Worm (Caenorhabditis elegans) whole organism, L4/young adult: ENCODE results near the gene trpp-4.
"Not testable (repeated sequence)": the region's sequence is repeated elsewhere in the genome, so short reads cannot be mapped to it uniquely, and the experiment has no call there.

Source experiments
- W03F9.2 ChIP-seq: fragments of 150-350 bp; optimal IDR thresholded peaks from 2 replicates; lab custom pipeline; 2014; ENCODE audit warnings: missing biosample characterization, missing genetic modification characterization
- dao-5 ChIP-seq: sonication (generic microtip); optimal IDR thresholded peaks from 2 replicates; lab custom pipeline; 2016; ENCODE audit warnings: missing genotype, missing genetic modification characterization, moderate library complexity, missing compliant biosample characterization
- him-1 ChIP-seq: sonication (generic microtip); optimal IDR thresholded peaks from 2 replicates; lab custom pipeline; 2016; ENCODE audit warnings: missing genotype, missing genetic modification reagents, missing genetic modification characterization, missing compliant biosample characterization

trpp-4 gene

DNA sequence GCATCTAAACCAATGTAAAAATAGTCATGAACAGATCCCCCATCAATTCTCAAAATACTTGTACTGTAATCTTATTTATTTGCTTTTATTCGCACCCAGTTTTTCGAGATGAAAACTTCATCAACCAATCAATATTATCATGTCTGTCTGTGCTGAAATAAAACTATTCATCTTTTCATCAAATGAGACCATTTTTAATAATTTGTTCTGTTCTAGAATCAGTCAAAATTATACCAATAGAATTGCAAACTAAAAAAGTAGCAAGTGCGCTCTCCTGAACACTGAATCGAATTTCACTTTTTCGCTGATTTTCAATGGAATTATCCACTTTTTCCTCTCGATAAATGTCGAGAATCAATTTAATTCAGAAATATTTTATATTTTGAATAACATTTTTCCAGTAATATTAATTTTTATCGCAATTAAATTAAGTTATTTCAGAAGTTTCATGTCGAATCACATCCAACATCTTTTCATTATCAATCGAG, at the start of gene trpp-4:
TSS of gene trpp-4 (plus strand) at position 442 of the 488 bp plus-strand sequence.
- no peak for TF ChIP-seq him-1
- no peak for TF ChIP-seq dao-5
- no peak for TF ChIP-seq W03F9.2 (tag; lab: Kevin White, UChicago)

- no peak for TF ChIP-seq W03F9.2 (tag; lab: Kevin White, UChicago)
- TF ChIP-seq him-1: no peak
- TF ChIP-seq dao-5: no peak
Observed at ce11 chrV:9352947-9353346, 47.2 kb upstream of the trpp-4 start, which contains the start of gene srx-46. TSS of gene srx-46 (plus strand) at chrV:9353247.

ce11 chrV:9355371-9355770, 44.8 kb upstream of the trpp-4 start, which contains the start of gene ttr-40:
TSS of gene ttr-40 (minus strand) at chrV:9355471.
- no peak for TF ChIP-seq him-1
- no peak for TF ChIP-seq dao-5
- TF ChIP-seq W03F9.2 (tag; lab: Kevin White, UChicago): no peak

ce11 chrV:9356345-9356744, 43.8 kb upstream of the trpp-4 start, which contains the start of gene ttr-49:
TSS of gene ttr-49 (minus strand) at chrV:9356515.
- TF ChIP-seq dao-5: no peak
- no peak for TF ChIP-seq W03F9.2 (tag; lab: Kevin White, UChicago)
- TF ChIP-seq him-1: no peak

ce11 chrV:9359674-9360073, 40.5 kb upstream of the trpp-4 start, which contains the start of gene gpa-3:
TSS of gene gpa-3 (minus strand) at chrV:9359774.
- TF ChIP-seq W03F9.2 (tag; lab: Kevin White, UChicago): no peak
- no peak for TF ChIP-seq him-1
- TF ChIP-seq dao-5: no peak

- TF ChIP-seq him-1 (no peak), dao-5 (no peak), W03F9.2 (tag; lab: Kevin White, UChicago) (no peak)
Observed at ce11 chrV:9370986-9371385, 29.1 kb upstream of the trpp-4 start, which contains the start of gene E02C12.6. TSS of gene E02C12.6 (minus strand) at chrV:9371086.

DNA sequence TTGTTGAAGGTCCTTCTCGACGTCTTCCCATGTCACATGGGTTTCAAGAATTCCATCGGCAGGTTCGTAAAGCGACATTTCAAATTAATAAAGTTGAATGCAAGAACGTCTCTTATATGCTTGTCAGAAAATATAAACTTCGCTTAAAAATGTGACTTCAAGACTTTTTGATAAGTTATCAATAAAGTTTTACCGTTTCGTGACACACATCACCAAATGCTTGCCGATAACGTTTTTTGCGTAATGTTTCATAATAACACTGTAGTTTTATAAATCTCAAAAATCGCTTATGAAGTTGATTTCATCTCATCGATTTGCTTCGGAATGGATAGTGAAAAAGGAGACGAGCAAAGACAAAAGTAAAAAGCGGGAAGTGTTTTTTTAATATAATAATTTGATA, 26.7 kb upstream of the trpp-4 start, which contains the start of gene E02C12.8:
TSS of gene E02C12.8 (minus strand) at position 141 of the 400 bp plus-strand sequence.
- TF ChIP-seq W03F9.2 (tag; lab: Kevin White, UChicago): no peak
- no peak for TF ChIP-seq dao-5
- no peak for TF ChIP-seq him-1

DNA sequence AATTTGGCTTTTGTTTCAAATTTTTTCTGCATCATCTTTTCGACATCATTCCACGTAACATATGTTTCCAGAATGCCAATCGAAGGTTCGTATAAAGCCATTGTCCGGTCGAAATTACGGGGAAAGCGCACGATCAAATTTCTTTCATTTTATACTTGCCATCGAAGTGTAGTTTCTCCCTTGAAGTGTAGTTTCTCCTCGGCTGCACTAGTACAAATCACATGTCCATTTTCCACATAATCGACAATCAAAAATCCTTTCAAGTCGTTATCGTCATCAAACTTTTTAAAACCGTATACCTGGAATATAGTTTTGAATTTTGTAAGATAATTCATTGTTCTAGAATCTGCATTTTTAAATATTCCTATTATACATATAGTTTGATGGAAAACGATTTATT, 24.7 kb upstream of the trpp-4 start, which contains the start of gene E02C12.9:
TSS of gene E02C12.9 (minus strand) at position 101 of the 400 bp plus-strand sequence.
- no peak for TF ChIP-seq W03F9.2 (tag; lab: Kevin White, UChicago)
- no peak for TF ChIP-seq dao-5
- no peak for TF ChIP-seq him-1

- no peak for TF ChIP-seq W03F9.2 (tag; lab: Kevin White, UChicago)
- no peak for TF ChIP-seq him-1
- TF ChIP-seq dao-5: no peak
Observed at ce11 chrV:9376417-9376816, 23.7 kb upstream of the trpp-4 start, which contains the start of gene E02C12.19. TSS of gene E02C12.19 (minus strand) at chrV:9376517.

DNA sequence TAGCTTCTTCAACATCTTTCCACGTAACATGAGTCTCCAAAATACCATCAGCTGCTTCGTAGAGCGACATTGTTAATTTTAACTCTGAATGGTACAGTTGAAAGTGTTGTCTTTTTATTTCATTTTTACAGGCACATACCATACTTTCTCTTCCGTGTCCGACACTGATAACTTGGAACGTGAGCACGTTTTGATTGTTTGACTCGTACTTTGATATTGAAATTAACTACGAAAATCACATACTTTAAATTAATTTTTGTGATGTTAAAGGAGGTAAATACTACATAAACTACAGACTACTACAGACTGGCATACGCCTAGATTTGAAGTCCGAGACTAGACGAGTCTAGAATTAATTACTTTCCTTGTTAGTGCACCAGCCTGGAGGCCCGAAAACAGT, 21.8 kb upstream of the trpp-4 start, which contains the start of gene E02C12.10:
TSS of gene E02C12.10 (minus strand) at position 75 of the 400 bp plus-strand sequence.
- TF ChIP-seq dao-5 (no peak), him-1 (no peak), W03F9.2 (tag; lab: Kevin White, UChicago) (no peak)

- TF ChIP-seq dao-5; him-1; W03F9.2 (tag; lab: Kevin White, UChicago): not testable (repeated sequence)
Observed at ce11 chrV:9379808-9380207, 20.3 kb upstream of the trpp-4 start, which contains the start of gene E02C12.11. TSS of gene E02C12.11 (minus strand) at chrV:9379908.

DNA sequence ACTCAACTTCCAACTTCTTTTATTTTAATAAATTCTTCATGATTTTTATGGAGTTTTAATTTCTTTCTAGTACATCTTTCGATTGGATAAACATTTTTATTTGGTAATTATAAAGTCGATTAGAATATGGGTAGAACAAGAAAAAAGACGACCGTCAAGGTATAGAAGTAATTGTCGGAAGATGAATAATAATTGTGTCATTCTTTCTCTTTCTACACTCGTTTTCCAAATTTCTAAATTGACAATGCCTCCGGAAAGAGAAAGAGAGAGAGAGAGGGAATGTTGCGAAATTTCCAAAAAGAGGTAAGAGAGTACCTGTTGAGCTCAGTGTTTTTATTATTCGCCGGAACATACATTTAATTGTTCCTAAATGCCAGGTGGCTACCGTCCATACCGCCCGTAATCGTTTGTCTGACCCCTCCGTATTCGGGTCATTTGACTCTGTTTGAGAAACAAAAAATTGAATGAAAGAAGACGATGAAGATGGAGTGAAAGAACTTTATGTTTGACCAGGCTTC, 18.2 kb upstream of the trpp-4 start, which contains the start of gene E02C12.12:
TSS of gene E02C12.12 (minus strand) at position 468 of the 518 bp plus-strand sequence.
- TF ChIP-seq W03F9.2 (tag; lab: Kevin White, UChicago): no peak
- no peak for TF ChIP-seq him-1
- no peak for TF ChIP-seq dao-5

DNA sequence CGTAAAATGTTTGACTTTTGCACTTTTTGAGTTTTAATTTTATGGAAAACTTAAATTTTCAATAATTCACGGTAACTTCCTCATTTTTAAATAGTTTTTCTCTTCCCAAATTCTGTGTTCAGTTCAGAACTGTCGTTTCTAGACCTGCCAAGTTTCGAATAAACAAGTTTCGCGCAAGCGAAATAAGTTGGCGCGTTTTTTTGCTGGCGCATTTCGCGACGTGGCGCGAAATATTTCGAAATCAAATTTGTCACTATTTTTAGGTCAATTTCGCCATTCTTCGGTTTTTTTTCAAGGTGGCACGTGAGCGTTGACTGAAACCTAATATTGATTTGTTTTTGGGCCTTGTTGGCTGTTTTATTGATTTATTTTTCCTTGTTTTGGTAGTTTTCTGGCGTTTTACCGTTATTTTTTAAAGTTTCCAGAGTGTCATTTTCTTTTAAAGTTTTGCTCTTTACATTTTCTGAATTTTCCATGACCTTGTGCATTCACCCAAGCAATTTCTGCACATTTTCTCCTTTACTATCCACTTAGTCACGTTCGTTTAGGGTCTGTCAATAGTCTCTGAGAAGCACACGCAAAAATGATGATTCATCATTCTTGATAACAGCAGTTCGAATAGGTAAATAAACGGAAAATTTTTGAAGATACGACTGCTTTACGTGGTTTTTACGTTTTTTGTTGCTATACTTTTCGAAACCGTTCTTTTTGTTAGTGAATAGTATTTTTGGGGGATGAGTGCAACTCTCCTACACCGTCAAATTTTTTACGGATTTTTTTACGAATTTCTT, 17.4 kb upstream of the trpp-4 start:
- TF ChIP-seq dao-5 (no peak), W03F9.2 (tag; lab: Kevin White, UChicago) (peak; percentile 54)

- TF ChIP-seq him-1: no peak
- TF ChIP-seq W03F9.2 (tag; lab: Kevin White, UChicago): no peak
- no peak for TF ChIP-seq dao-5
Observed at ce11 chrV:9384359-9384758, 15.8 kb upstream of the trpp-4 start.
